Worm (Caenorhabditis elegans): ENCODE results near the gene T23D5.8.
"Not testable (repeated sequence)": the region's sequence is repeated elsewhere in the genome, so short reads cannot be mapped to it uniquely, and the experiment has no call there.

Gene T23D5.8

ce11 chrV:15748343-15748742 lies at the start of gene T23D5.8:
Gene T23D5.8, minus strand, starts transcription at chrV:15748443.
- TF ChIP-seq elt-2 (tag; optimal IDR thresholded peaks at IDR 0.05); fkh-2 (tag; optimal IDR thresholded peaks at IDR 0.05); nhr-43 (tag; optimal IDR thresholded peaks at IDR 0.05; ENCODE audit: poor library complexity, severe bottlenecking): not testable (repeated sequence)

ce11 chrV:15796087-15796486 lies 47.8 kb upstream of the T23D5.8 start, which contains the start of gene nhr-223:
Gene nhr-223, plus strand, starts transcription at chrV:15796387.
- TF ChIP-seq tbx-2 (tag; optimal IDR thresholded peaks at IDR 0.05): no peak
- no peak for TF ChIP-seq hmg-11 (tag; optimal IDR thresholded peaks at IDR 0.05)
- TF ChIP-seq nhr-11 (tag; optimal IDR thresholded peaks at IDR 0.05): no peak
- no peak for TF ChIP-seq elt-2 (tag; optimal IDR thresholded peaks at IDR 0.05)
- TF ChIP-seq fos-1 (tag; optimal IDR thresholded peaks at IDR 0.05): no peak
- TF ChIP-seq ztf-11 (tag; optimal IDR thresholded peaks at IDR 0.05): no peak
- no peak for TF ChIP-seq ZK546.5 (tag; optimal IDR thresholded peaks at IDR 0.05)
- no peak for TF ChIP-seq zag-1 (tag; optimal IDR thresholded peaks at IDR 0.05)
- no peak for TF ChIP-seq daf-12 (tag; optimal IDR thresholded peaks at IDR 0.05)
- TF ChIP-seq sea-2 (GFP tag; optimal IDR thresholded peaks at IDR 0.05): no peak
- no peak for TF ChIP-seq ceh-16 (tag; optimal IDR thresholded peaks at IDR 0.05)
- TF ChIP-seq lin-39 (tag; optimal IDR thresholded peaks at IDR 0.05): no peak
- no peak for TF ChIP-seq eor-1 (tag; optimal IDR thresholded peaks at IDR 0.05)
- no peak for TF ChIP-seq ztf-4 (tag; optimal IDR thresholded peaks at IDR 0.05)
- no peak for TF ChIP-seq unc-39 (tag; optimal IDR thresholded peaks at IDR 0.05)
- TF ChIP-seq nhr-43 (tag; optimal IDR thresholded peaks at IDR 0.05; ENCODE audit: poor library complexity, severe bottlenecking): no peak
- TF ChIP-seq nhr-67 (tag; optimal IDR thresholded peaks at IDR 0.05): no peak
- no peak for TF ChIP-seq nhr-12 (tag; optimal IDR thresholded peaks at IDR 0.05)
- TF ChIP-seq egl-27 (tag; optimal IDR thresholded peaks at IDR 0.05): no peak
- no peak for TF ChIP-seq pha-4 (tag; optimal IDR thresholded peaks at IDR 0.05)

- no peak for TF ChIP-seq lsy-12 (tag; optimal IDR thresholded peaks at IDR 0.05)
- TF ChIP-seq egl-27 (tag; optimal IDR thresholded peaks at IDR 0.05): no peak
- TF ChIP-seq ceh-82 (tag; optimal IDR thresholded peaks at IDR 0.05): no peak
- TF ChIP-seq pha-4 (tag; optimal IDR thresholded peaks at IDR 0.05): no peak
- no peak for TF ChIP-seq nfya-1 (tag; optimal IDR thresholded peaks at IDR 0.05; ENCODE audit: insufficient read depth)
- TF ChIP-seq fkh-10 (GFP tag; optimal IDR thresholded peaks at IDR 0.05): no peak
- TF ChIP-seq nhr-237 (tag; optimal IDR thresholded peaks at IDR 0.05): no peak
- no peak for TF ChIP-seq daf-12 (tag; optimal IDR thresholded peaks at IDR 0.05)
Observed at ce11 chrV:15793270-15793669, 45.0 kb upstream of the T23D5.8 start, which contains the start of gene T26E4.7. Gene T26E4.7, plus strand, starts transcription at chrV:15793570.

- TF ChIP-seq jun-1 (tag; optimal IDR thresholded peaks at IDR 0.05) (no peak), nhr-43 (tag; optimal IDR thresholded peaks at IDR 0.05; ENCODE audit: poor library complexity, severe bottlenecking) (no peak), ztf-11 (tag; optimal IDR thresholded peaks at IDR 0.05) (no peak), ceh-28 (tag; optimal IDR thresholded peaks at IDR 0.05) (no peak), egl-27 (tag; optimal IDR thresholded peaks at IDR 0.05) (no peak), elt-1 (tag; optimal IDR thresholded peaks at IDR 0.05) (no peak), mml-1 (tag; optimal IDR thresholded peaks at IDR 0.05) (no peak), lin-15B (tag; optimal IDR thresholded peaks at IDR 0.05) (no peak), ceh-82 (tag; optimal IDR thresholded peaks at IDR 0.05) (no peak), elt-2 (tag; optimal IDR thresholded peaks at IDR 0.05) (no peak), egl-5 (tag; optimal IDR thresholded peaks at IDR 0.05) (no peak), ceh-16 (tag; optimal IDR thresholded peaks at IDR 0.05) (no peak)
Observed at ce11 chrV:15792409-15792808, 44.2 kb upstream of the T23D5.8 start, which contains the start of gene T26E4.4. Gene T26E4.4, minus strand, starts transcription at chrV:15792509.

- TF ChIP-seq daf-12 (tag; optimal IDR thresholded peaks at IDR 0.05) (no peak), pha-4 (tag; optimal IDR thresholded peaks at IDR 0.05) (no peak), ceh-16 (tag; optimal IDR thresholded peaks at IDR 0.05) (no peak), ztf-11 (tag; optimal IDR thresholded peaks at IDR 0.05) (no peak), skn-1 (tag; optimal IDR thresholded peaks at IDR 0.05) (no peak), unc-62 (GFP tag; optimal IDR thresholded peaks at IDR 0.05) (no peak), egl-5 (tag; optimal IDR thresholded peaks at IDR 0.05) (no peak), nhr-11 (tag; optimal IDR thresholded peaks at IDR 0.05) (no peak), tbx-2 (tag; optimal IDR thresholded peaks at IDR 0.05) (no peak), nhr-237 (tag; optimal IDR thresholded peaks at IDR 0.05) (no peak), ceh-9 (tag; optimal IDR thresholded peaks at IDR 0.05) (no peak), lsy-12 (tag; optimal IDR thresholded peaks at IDR 0.05) (no peak), hmg-11 (tag; optimal IDR thresholded peaks at IDR 0.05) (no peak), nhr-25 (tag; optimal IDR thresholded peaks at IDR 0.05) (no peak), nhr-67 (tag; optimal IDR thresholded peaks at IDR 0.05) (no peak), mml-1 (tag; optimal IDR thresholded peaks at IDR 0.05) (no peak), nhr-77 (tag; optimal IDR thresholded peaks at IDR 0.05) (no peak), elt-2 (tag; optimal IDR thresholded peaks at IDR 0.05) (no peak), nhr-43 (tag; optimal IDR thresholded peaks at IDR 0.05; ENCODE audit: poor library complexity, severe bottlenecking) (no peak), nfya-1 (tag; optimal IDR thresholded peaks at IDR 0.05; ENCODE audit: insufficient read depth) (no peak)
Observed at ce11 chrV:15782494-15782893, 34.3 kb upstream of the T23D5.8 start, which contains the start of gene T26E4.3. Gene T26E4.3, plus strand, starts transcription at chrV:15782794.

All from whole organism, L3 larva.